Worm (Caenorhabditis elegans) whole organism, L1 larva: ENCODE data around the gene F09G2.1.

Experiments used
- C04F5.9 ChIP-seq: sonication (generic microtip); optimal IDR thresholded peaks from 2 replicates; lab custom pipeline; 2016; ENCODE audit warnings: missing genetic modification characterization, missing compliant biosample characterization
- ama-1 ChIP-seq: fragments of 150-350 bp; optimal IDR thresholded peaks from 2 replicates; lab custom pipeline; 2014
- ceh-63 ChIP-seq: fragments of 200-800 bp; sonication (Bioruptor generic); optimal IDR thresholded peaks from 2 replicates; lab custom pipeline; 2018; ENCODE audit warnings: mild to moderate bottlenecking, missing genetic modification characterization, missing compliant biosample characterization
- jun-1 ChIP-seq: fragments of 150-350 bp; optimal IDR thresholded peaks from 2 replicates; lab custom pipeline; 2014; ENCODE audit warnings: missing biosample characterization, missing genetic modification reagents, missing genetic modification characterization
- lin-39 ChIP-seq: fragments of 150-350 bp; optimal IDR thresholded peaks from 2 replicates; lab custom pipeline; 2014; ENCODE audit warnings: missing biosample characterization, missing genetic modification reagents, missing genetic modification characterization
- mdl-1 ChIP-seq, 2 experiments: fragments of 150-350 bp; optimal IDR thresholded peaks; 2 replicates each; lab custom pipeline; 2014 to 2017; ENCODE audit warnings: missing biosample characterization in 2 of 2, missing genetic modification characterization in 2 of 2, inconsistent platforms in 1 of 2
- pag-3 ChIP-seq: sonication (generic microtip); optimal IDR thresholded peaks from 2 replicates; lab custom pipeline; 2017; ENCODE audit warnings: missing genetic modification characterization, mild to moderate bottlenecking, missing compliant biosample characterization, antibody characterized with exemption, borderline replicate concordance; ENCODE audit not compliant: insufficient read depth
- pqm-1 ChIP-seq: sonication (generic microtip); optimal IDR thresholded peaks from 3 replicates; lab custom pipeline; 2017; ENCODE audit warnings: missing biosample characterization, missing genetic modification characterization
- skn-1 ChIP-seq: fragments of 150-350 bp; optimal IDR thresholded peaks from 2 replicates; lab custom pipeline; 2014; ENCODE audit warnings: missing biosample characterization, missing genetic modification characterization
- snpc-4 ChIP-seq: fragments of 150-350 bp; optimal IDR thresholded peaks from 2 replicates; lab custom pipeline; 2014; ENCODE audit warnings: missing biosample characterization, missing genetic modification characterization
- sup-37 ChIP-seq: fragments of 200-800 bp; sonication (Bioruptor generic); optimal IDR thresholded peaks from 2 replicates; lab custom pipeline; 2018; ENCODE audit warnings: mild to moderate bottlenecking, missing genetic modification characterization, missing compliant biosample characterization
- unc-62 ChIP-seq: fragments of 150-350 bp; optimal IDR thresholded peaks from 2 replicates; lab custom pipeline; 2014; ENCODE audit warnings: missing biosample characterization, missing genetic modification reagents, missing genetic modification characterization
- ztf-11 ChIP-seq, 2 experiments: sonication (generic microtip); optimal IDR thresholded peaks; 2 replicates each; lab custom pipeline; 2016 to 2017; ENCODE audit warnings: missing genetic modification characterization in 2 of 2, missing biosample characterization in 1 of 2, missing compliant biosample characterization in 1 of 2

- no peak for TF ChIP-seq snpc-4
- no peak for TF ChIP-seq sup-37 (GFP tag; lab: Kevin White, UChicago)
- TF ChIP-seq ceh-63 (GFP tag; lab: Kevin White, UChicago) = no peak
- no peak for TF ChIP-seq ama-1 (lab: Kevin White, UChicago)
- no peak for TF ChIP-seq unc-62
- no peak for TF ChIP-seq pqm-1
- no peak for TF ChIP-seq skn-1
- TF ChIP-seq ztf-11 (tag; optimal IDR thresholded peaks at IDR 0.05; lab: Kevin White, UChicago) = no peak
- no peak for TF ChIP-seq C04F5.9
- no peak for TF ChIP-seq lin-39 (tag; lab: Kevin White, UChicago)
- TF ChIP-seq mdl-1 (tag; optimal IDR thresholded peaks at IDR 0.05; lab: Kevin White, UChicago) = no peak
- no peak for TF ChIP-seq jun-1 (tag; lab: Kevin White, UChicago)
- TF ChIP-seq pag-3 (tag; lab: Kevin White, UChicago) = no peak
Measured at ce11 chrV:7255095-7255494, 55.1 kb downstream of the F09G2.1 start, which contains the start of gene C05C8.8.
